Worm (Caenorhabditis elegans) whole organism, L4/young adult: ENCODE results near the gene clec-148.

Source experiments
- W03F9.2 ChIP-seq: fragments of 150-350 bp; optimal IDR thresholded peaks from 2 replicates; lab custom pipeline; 2014; ENCODE audit warnings: missing biosample characterization, missing genetic modification characterization
- dao-5 ChIP-seq: sonication (generic microtip); optimal IDR thresholded peaks from 2 replicates; lab custom pipeline; 2016; ENCODE audit warnings: missing genotype, missing genetic modification characterization, moderate library complexity, missing compliant biosample characterization
- him-1 ChIP-seq: sonication (generic microtip); optimal IDR thresholded peaks from 2 replicates; lab custom pipeline; 2016; ENCODE audit warnings: missing genotype, missing genetic modification reagents, missing genetic modification characterization, missing compliant biosample characterization

ce11 chrIII:220368-220767 lies 44.7 kb upstream of the clec-148 start:
- no peak for TF ChIP-seq him-1
- no peak for TF ChIP-seq dao-5 (tag; lab: Kevin White, UChicago)
- TF ChIP-seq W03F9.2 (tag; lab: Kevin White, UChicago) = no peak
